Worm (Caenorhabditis elegans) whole organism, L3 larva: ENCODE data around the gene arx-6.

Experiments
- R02D3.7 ChIP-seq: fragments of 150-350 bp; optimal IDR thresholded peaks from 2 replicates; lab custom pipeline; 2014; ENCODE audit warnings: missing biosample characterization, missing genetic modification characterization
- ZK546.5 ChIP-seq: sonication (generic microtip); optimal IDR thresholded peaks from 2 replicates; lab custom pipeline; 2017; ENCODE audit warnings: missing biosample characterization, missing genetic modification characterization
- aly-2 ChIP-seq: fragments of 150-350 bp; optimal IDR thresholded peaks from 2 replicates; lab custom pipeline; 2014; ENCODE audit warnings: missing biosample characterization, missing genetic modification characterization
- ama-1 ChIP-seq: fragments of 150-350 bp; optimal IDR thresholded peaks from 2 replicates; lab custom pipeline; 2018
- ceh-16 ChIP-seq: sonication (generic microtip); optimal IDR thresholded peaks from 2 replicates; lab custom pipeline; 2017; ENCODE audit warnings: missing biosample characterization, missing genetic modification characterization
- ceh-28 ChIP-seq: fragments of 150-350 bp; optimal IDR thresholded peaks from 2 replicates; lab custom pipeline; 2014; ENCODE audit warnings: missing biosample characterization, missing genetic modification reagents, missing genetic modification characterization
- ceh-9 ChIP-seq: sonication (generic microtip); optimal IDR thresholded peaks from 2 replicates; lab custom pipeline; 2018; ENCODE audit warnings: missing biosample characterization, missing genetic modification characterization
- elt-2 ChIP-seq: sonication (generic microtip); optimal IDR thresholded peaks from 2 replicates; lab custom pipeline; 2016; ENCODE audit warnings: missing genetic modification reagents, mild to moderate bottlenecking, missing genetic modification characterization, missing compliant biosample characterization
- elt-3 ChIP-seq, 3 experiments: fragments of 150-350 bp in 1 of 3; sonication (generic microtip) in 2 of 3; optimal IDR thresholded peaks; 2 replicates in 2 of 3; 4 replicates in 1 of 3; lab custom pipeline; 2014 to 2017; ENCODE audit warnings: missing biosample characterization in 3 of 3, missing genetic modification characterization in 3 of 3
- eor-1 ChIP-seq, 2 experiments: fragments of 150-350 bp; optimal IDR thresholded peaks; 2 replicates each; lab custom pipeline; 2014 to 2018; ENCODE audit warnings: missing biosample characterization in 2 of 2, missing genetic modification characterization in 2 of 2
- fkh-10 ChIP-seq: sonication (generic microtip); optimal IDR thresholded peaks from 2 replicates; lab custom pipeline; 2017; ENCODE audit warnings: missing biosample characterization, missing genetic modification reagents, missing genetic modification characterization
- fos-1 ChIP-seq: fragments of 150-350 bp; optimal IDR thresholded peaks from 2 replicates; lab custom pipeline; 2014; ENCODE audit warnings: missing biosample characterization, missing genetic modification characterization
- hmg-11 ChIP-seq: sonication (generic microtip); optimal IDR thresholded peaks from 2 replicates; lab custom pipeline; 2016; ENCODE audit warnings: missing genetic modification characterization, missing compliant biosample characterization
- jun-1 ChIP-seq: fragments of 150-350 bp; optimal IDR thresholded peaks from 2 replicates; lab custom pipeline; 2014; ENCODE audit warnings: missing biosample characterization, missing genetic modification reagents, missing genetic modification characterization
- lin-15B ChIP-seq: fragments of 150-350 bp; optimal IDR thresholded peaks from 2 replicates; lab custom pipeline; 2014; ENCODE audit warnings: missing biosample characterization, missing genetic modification characterization
- lin-39 ChIP-seq: fragments of 150-350 bp; optimal IDR thresholded peaks from 2 replicates; lab custom pipeline; 2018; ENCODE audit warnings: missing biosample characterization, missing genetic modification reagents, missing genetic modification characterization
- lsy-12 ChIP-seq: sonication (generic microtip); optimal IDR thresholded peaks from 2 replicates; lab custom pipeline; 2016; ENCODE audit warnings: mild to moderate bottlenecking, missing genetic modification characterization, missing compliant biosample characterization
- mml-1 ChIP-seq: fragments of 150-350 bp; sonication (generic microtip); optimal IDR thresholded peaks from 3 replicates; lab custom pipeline; 2014; ENCODE audit warnings: missing biosample characterization, missing genetic modification characterization
- nfya-1 ChIP-seq: sonication (generic microtip); optimal IDR thresholded peaks from 2 replicates; lab custom pipeline; 2017; ENCODE audit warnings: missing genetic modification characterization, mild to moderate bottlenecking, missing compliant biosample characterization, antibody characterized with exemption, moderate library complexity; ENCODE audit not compliant: insufficient read depth
- nhr-11 ChIP-seq: fragments of 150-350 bp; optimal IDR thresholded peaks from 2 replicates; lab custom pipeline; 2014; ENCODE audit warnings: missing biosample characterization, missing genetic modification characterization
- nhr-12 ChIP-seq: fragments of 150-350 bp; optimal IDR thresholded peaks from 2 replicates; lab custom pipeline; 2014; ENCODE audit warnings: missing biosample characterization, missing genetic modification characterization
- nhr-23 ChIP-seq: fragments of 150-350 bp; optimal IDR thresholded peaks from 2 replicates; lab custom pipeline; 2014; ENCODE audit warnings: missing biosample characterization, missing genetic modification reagents, missing genetic modification characterization
- nhr-237 ChIP-seq: fragments of 150-350 bp; optimal IDR thresholded peaks from 2 replicates; lab custom pipeline; 2014; ENCODE audit warnings: missing biosample characterization, missing genetic modification characterization
- nhr-25 ChIP-seq: sonication (generic microtip); optimal IDR thresholded peaks from 2 replicates; lab custom pipeline; 2017; ENCODE audit warnings: missing biosample characterization, missing genetic modification characterization
- nhr-28 ChIP-seq: fragments of 150-350 bp; optimal IDR thresholded peaks from 2 replicates; lab custom pipeline; 2014; ENCODE audit warnings: missing biosample characterization, missing genetic modification characterization
- nhr-67 ChIP-seq: fragments of 150-350 bp; optimal IDR thresholded peaks from 2 replicates; lab custom pipeline; 2014; ENCODE audit warnings: missing biosample characterization, missing genetic modification characterization
- nhr-76 ChIP-seq: fragments of 150-350 bp; sonication (generic microtip); optimal IDR thresholded peaks from 5 replicates; lab custom pipeline; 2014; ENCODE audit warnings: missing biosample characterization, missing genetic modification characterization
- nhr-77 ChIP-seq: fragments of 150-350 bp; optimal IDR thresholded peaks from 2 replicates; lab custom pipeline; 2014; ENCODE audit warnings: missing biosample characterization, missing genetic modification characterization
- pha-4 ChIP-seq: fragments of 150-350 bp; optimal IDR thresholded peaks from 2 replicates; lab custom pipeline; 2014; ENCODE audit warnings: missing biosample characterization, missing genetic modification reagents, missing genetic modification characterization
- pqm-1 ChIP-seq: fragments of 150-350 bp; optimal IDR thresholded peaks from 2 replicates; lab custom pipeline; 2017; ENCODE audit warnings: missing biosample characterization, missing genetic modification characterization, inconsistent platforms
- skn-1 ChIP-seq: fragments of 150-350 bp; optimal IDR thresholded peaks from 2 replicates; lab custom pipeline; 2014; ENCODE audit warnings: missing biosample characterization, missing genetic modification characterization
- snpc-4 ChIP-seq: fragments of 150-350 bp; optimal IDR thresholded peaks from 2 replicates; lab custom pipeline; 2014; ENCODE audit warnings: missing biosample characterization, missing genetic modification characterization
- unc-39 ChIP-seq: sonication (generic microtip); optimal IDR thresholded peaks from 4 replicates; lab custom pipeline; 2017; ENCODE audit warnings: missing biosample characterization, missing genetic modification characterization
- zag-1 ChIP-seq: fragments of 150-350 bp; optimal IDR thresholded peaks from 2 replicates; lab custom pipeline; 2014; ENCODE audit warnings: missing biosample characterization, missing genetic modification characterization

The arx-6 gene

ce11 chrIII:4868643-4869042 lies 9.8 kb upstream of the arx-6 start, which contains the start of the genes msd-4 and C35D10.3:
TSS of gene msd-4 (minus strand) at chrIII:4868743.
TSS of gene C35D10.3 (plus strand) at chrIII:4868921.
- TF ChIP-seq ceh-9 (tag; lab: Kevin White, UChicago) = no peak
- TF ChIP-seq nhr-12 = no peak
- TF ChIP-seq jun-1 (tag; lab: Kevin White, UChicago) = no peak
- TF ChIP-seq zag-1 = no peak
- TF ChIP-seq skn-1 (tag; lab: Kevin White, UChicago) = no peak
- TF ChIP-seq nhr-23 (tag; lab: Kevin White, UChicago) = no peak
- TF ChIP-seq ceh-28 = no peak
- TF ChIP-seq hmg-11 = no peak

ce11 chrIII:4870478-4870877 lies 8.0 kb upstream of the arx-6 start, which contains the start of gene gipc-1:
TSS of gene gipc-1 (plus strand) at chrIII:4870778.
- TF ChIP-seq nhr-237 (no peak), elt-2 (tag; lab: Kevin White, UChicago) (no peak), lsy-12 (tag; lab: Kevin White, UChicago) (no peak), nhr-23 (tag; lab: Kevin White, UChicago) (no peak), ceh-9 (tag; lab: Kevin White, UChicago) (no peak), eor-1 (tag; optimal IDR thresholded peaks at IDR 0.05; lab: Kevin White, UChicago) (no peak), unc-39 (tag; lab: Kevin White, UChicago) (no peak)
- TF ChIP-seq, all 47 proteins: peak for 0

ce11 chrIII:4873395-4873794 lies 5.1 kb upstream of the arx-6 start:
- TF ChIP-seq aly-2 (no peak), elt-2 (tag; lab: Kevin White, UChicago) (no peak), ama-1 (lab: Kevin White, UChicago) (no peak), pqm-1 (no peak), ceh-16 (tag; lab: Kevin White, UChicago) (no peak), lin-39 (no peak), nhr-11 (tag; lab: Kevin White, UChicago) (no peak), R02D3.7 (tag; lab: Kevin White, UChicago) (no peak), nhr-67 (tag; lab: Kevin White, UChicago) (no peak), nhr-28 (tag; lab: Kevin White, UChicago) (no peak)

ce11 chrIII:4874671-4875070 lies 3.8 kb upstream of the arx-6 start, which contains the start of gene C35D10.12:
TSS of gene C35D10.12 (minus strand) at chrIII:4874771.
- no peak for TF ChIP-seq R02D3.7 (tag; lab: Kevin White, UChicago)
- no peak for TF ChIP-seq ZK546.5 (tag; lab: Kevin White, UChicago)
- no peak for TF ChIP-seq nhr-28 (tag; lab: Kevin White, UChicago)
- no peak for TF ChIP-seq nhr-77 (tag; lab: Kevin White, UChicago)
- TF ChIP-seq nhr-12 = no peak
- TF ChIP-seq lsy-12 (tag; lab: Kevin White, UChicago) = no peak
- no peak for TF ChIP-seq eor-1 (tag; optimal IDR thresholded peaks at IDR 0.05; lab: Kevin White, UChicago)
- TF ChIP-seq nfya-1 (tag; lab: Kevin White, UChicago) = no peak
- no peak for TF ChIP-seq mml-1
- no peak for TF ChIP-seq nhr-76
- TF ChIP-seq, all 47 proteins: peak for 0

ce11 chrIII:4875663-4876062 lies 2.8 kb upstream of the arx-6 start:
- no peak for TF ChIP-seq fos-1
- no peak for TF ChIP-seq unc-39 (tag; lab: Kevin White, UChicago)
- TF ChIP-seq snpc-4 (tag; lab: Kevin White, UChicago) = no peak
- peak; percentile 39 for TF ChIP-seq fkh-10 (GFP tag; lab: Kevin White, UChicago)

ce11 chrIII:4879445-4879844 lies 987 bp downstream of the arx-6 start, which contains the start of gene C35D10.1:
TSS of gene C35D10.1 (plus strand) at chrIII:4879745.
- peak; percentile 15 for TF ChIP-seq ceh-28
- TF ChIP-seq lin-15B (tag; lab: Kevin White, UChicago) = no peak
- TF ChIP-seq nhr-67 (tag; lab: Kevin White, UChicago) = no peak
- no peak for TF ChIP-seq zag-1

ce11 chrIII:4881955-4882354 lies 3.5 kb downstream of the arx-6 start:
- TF ChIP-seq elt-3 (tag; optimal IDR thresholded peaks at IDR 0.05; lab: Kevin White, UChicago) (no peak), elt-2 (tag; lab: Kevin White, UChicago) (peak; percentile 72), nhr-76 (no peak), nhr-11 (tag; lab: Kevin White, UChicago) (no peak), zag-1 (no peak), pqm-1 (peak; percentile 37), skn-1 (tag; lab: Kevin White, UChicago) (no peak), pha-4 (tag; lab: Kevin White, UChicago) (no peak), nhr-25 (tag; lab: Kevin White, UChicago) (no peak), aly-2 (no peak)
